Worm (Caenorhabditis elegans): Measurements from ENCODE around the gene C10C5.3.

Gene C10C5.3

ce11 chrIV:9366411-9366810, 8.2 kb upstream of the C10C5.3 start, which contains the start of gene pezo-1:
Gene pezo-1 (minus strand): TSS chrIV:9366511.
- TF ChIP-seq lin-38 (GFP tag; IDR thresholded peaks at IDR 0.05) (no peak), lsy-2 (tag; optimal IDR thresholded peaks at IDR 0.05) (peak in 1 of 2 experiments; percentile 48), mxl-3 (GFP tag; optimal IDR thresholded peaks at IDR 0.05) (no peak)

ce11 chrIV:9367852-9368627, 6.6 kb upstream of the C10C5.3 start:
- peak; percentile 17 for TF ChIP-seq fkh-10 (GFP tag; optimal IDR thresholded peaks at IDR 0.05)
- TF ChIP-seq dve-1 (tag; optimal IDR thresholded peaks at IDR 0.05; ENCODE audit: insufficient read depth): peak; percentile 58
- no peak for TF ChIP-seq nhr-102 (tag; optimal IDR thresholded peaks at IDR 0.05)
- no peak for TF ChIP-seq pha-4 (GFP tag; IDR thresholded peaks at IDR 0.05)
- peak; percentile 84 for TF ChIP-seq pha-4 (tag; optimal IDR thresholded peaks at IDR 0.05)
- no peak for TF ChIP-seq egl-43 (GFP tag; IDR thresholded peaks at IDR 0.05)
- TF ChIP-seq unc-130 (GFP tag; optimal IDR thresholded peaks at IDR 0.05): peak; percentile 4
- TF ChIP-seq mes-2 (tag; optimal IDR thresholded peaks at IDR 0.05; ENCODE audit: poor library complexity, severe bottlenecking): peak; percentile 51
- TF ChIP-seq lsy-2 (tag; optimal IDR thresholded peaks at IDR 0.05): peak in 1 of 2 experiments; percentile 24
- peak; percentile 44 for TF ChIP-seq hlh-11 (tag; optimal IDR thresholded peaks at IDR 0.05)
- TF ChIP-seq rbr-2 (tag; optimal IDR thresholded peaks at IDR 0.05): peak; percentile 14
- TF ChIP-seq hlh-30 (tag; optimal IDR thresholded peaks at IDR 0.05; ENCODE audit: insufficient read depth): peak; percentile 22
- no peak for TF ChIP-seq nhr-41 (GFP tag; IDR thresholded peaks at IDR 0.05)
- peak in 1 of 2 experiments; percentile 71 for TF ChIP-seq daf-16 (GFP tag; optimal IDR thresholded peaks at IDR 0.05)
- TF ChIP-seq daf-16 (tag; optimal IDR thresholded peaks at IDR 0.05): peak; percentile 98
- no peak for TF ChIP-seq pqm-1 (tag; optimal IDR thresholded peaks at IDR 0.05)
- TF ChIP-seq nhr-28 (tag; optimal IDR thresholded peaks at IDR 0.05): peak; percentile 52
- no peak for TF ChIP-seq lim-7 (GFP tag; IDR thresholded peaks at IDR 0.05)
- no peak for TF ChIP-seq set-16 (GFP tag; IDR thresholded peaks at IDR 0.05)
- peak; percentile 33 for TF ChIP-seq nhr-6 (tag; optimal IDR thresholded peaks at IDR 0.05)
- TF ChIP-seq F49E8.2 (tag; optimal IDR thresholded peaks at IDR 0.05; ENCODE audit: borderline replicate concordance): peak; percentile 28
- TF ChIP-seq Y48G9A.11 (GFP tag; IDR thresholded peaks at IDR 0.05): no peak
- TF ChIP-seq lin-38 (GFP tag; IDR thresholded peaks at IDR 0.05): peak; percentile 48
- TF ChIP-seq mxl-3 (GFP tag; optimal IDR thresholded peaks at IDR 0.05): no peak

- no peak for TF ChIP-seq ceh-44 (GFP tag; IDR thresholded peaks at IDR 0.05)
- no peak for TF ChIP-seq mdl-1 (tag; optimal IDR thresholded peaks at IDR 0.05)
- no peak for TF ChIP-seq nhr-11 (tag; optimal IDR thresholded peaks at IDR 0.05)
- TF ChIP-seq T20F7.1 (GFP tag; optimal IDR thresholded peaks at IDR 0.05): peak; percentile 4
- no peak for TF ChIP-seq hlh-11 (tag; optimal IDR thresholded peaks at IDR 0.05)
- no peak for TF ChIP-seq madf-5 (GFP tag; IDR thresholded peaks at IDR 0.05)
- TF ChIP-seq Y48G9A.11 (GFP tag; IDR thresholded peaks at IDR 0.05): no peak
- no peak for TF ChIP-seq nhr-48 (tag; optimal IDR thresholded peaks at IDR 0.05)
- no peak for TF ChIP-seq hlh-30 (tag; optimal IDR thresholded peaks at IDR 0.05; ENCODE audit: insufficient read depth)
- TF ChIP-seq ceh-20 (GFP tag; IDR thresholded peaks at IDR 0.05): no peak
- TF ChIP-seq ces-1 (GFP tag; optimal IDR thresholded peaks at IDR 0.05): no peak
- no peak for TF ChIP-seq set-16 (GFP tag; IDR thresholded peaks at IDR 0.05)
- TF ChIP-seq ztf-7 (tag; optimal IDR thresholded peaks at IDR 0.05): peak; percentile 18
- peak; percentile 1 for TF ChIP-seq dve-1 (tag; optimal IDR thresholded peaks at IDR 0.05; ENCODE audit: insufficient read depth)
- no peak for TF ChIP-seq Y75B8A.6 (GFP tag; IDR thresholded peaks at IDR 0.05)
- no peak for TF ChIP-seq daf-16 (GFP tag; optimal IDR thresholded peaks at IDR 0.05)
- TF ChIP-seq daf-16 (tag; optimal IDR thresholded peaks at IDR 0.05): peak; percentile 44
- peak; percentile 84 for TF ChIP-seq zip-2 (tag; optimal IDR thresholded peaks at IDR 0.05)
- no peak for TF ChIP-seq snpc-4 (tag; optimal IDR thresholded peaks at IDR 0.05)
- peak; percentile 21 for TF ChIP-seq nhr-28 (tag; optimal IDR thresholded peaks at IDR 0.05)
- TF ChIP-seq fkh-10 (GFP tag; optimal IDR thresholded peaks at IDR 0.05): no peak
- no peak for TF ChIP-seq ceh-32 (tag; optimal IDR thresholded peaks at IDR 0.05; ENCODE audit: poor library complexity)
- no peak for TF ChIP-seq daf-8 (GFP tag; IDR thresholded peaks at IDR 0.05)
- TF ChIP-seq pha-4 (GFP tag; IDR thresholded peaks at IDR 0.05): no peak
- TF ChIP-seq pha-4 (tag; optimal IDR thresholded peaks at IDR 0.05): no peak
- TF ChIP-seq nhr-6 (tag; optimal IDR thresholded peaks at IDR 0.05): no peak
- no peak for TF ChIP-seq ceh-82 (tag; optimal IDR thresholded peaks at IDR 0.05)
- peak; percentile 80 for TF ChIP-seq pqm-1 (tag; optimal IDR thresholded peaks at IDR 0.05)
Measured at ce11 chrIV:9371126-9371525, 3.5 kb upstream of the C10C5.3 start, which contains the start of gene fbxc-58. Gene fbxc-58 (plus strand): TSS chrIV:9371508.

Measured in whole organism, L4 larva.